Fruit fly (Drosophila melanogaster) whole organism, wandering third instar larva: ENCODE results near the gene mew.

Source experiments
- CrebA ChIP-seq: fragments of 200-800 bp; sonication (Bioruptor generic); optimal IDR thresholded peaks from 2 replicates; lab custom pipeline; 2016; ENCODE audit warnings: missing biosample characterization, mild to moderate bottlenecking, missing genetic modification characterization, borderline replicate concordance
- Hr78 ChIP-seq: fragments of >200 bp; optimal IDR thresholded peaks from 2 replicates; lab custom pipeline; 2017; ENCODE audit warnings: missing biosample characterization, missing genetic modification characterization
- Hr83 ChIP-seq: fragments of 200-300 bp; sonication (Bioruptor generic); optimal IDR thresholded peaks from 2 replicates; lab custom pipeline; 2016; ENCODE audit warnings: missing biosample characterization, mild to moderate bottlenecking, missing genetic modification characterization, moderate library complexity; ENCODE audit not compliant: poor library complexity, severe bottlenecking
- Myc ChIP-seq: fragments of >200 bp; optimal IDR thresholded peaks from 2 replicates; lab custom pipeline; 2017
- Rel ChIP-seq, 2 experiments: fragments of 200-800 bp; sonication (Bioruptor generic) in 1 of 2; optimal IDR thresholded peaks; 2 replicates in 1 of 2; 3 replicates in 1 of 2; lab custom pipeline; 2016 to 2019; ENCODE audit warnings: mild to moderate bottlenecking in 2 of 2, missing biosample characterization in 2 of 2, missing genetic modification characterization in 2 of 2, moderate library complexity in 1 of 2
- brk ChIP-seq: fragments of 200-800 bp; sonication (Bioruptor generic); optimal IDR thresholded peaks from 2 replicates; lab custom pipeline; 2016; ENCODE audit warnings: missing biosample characterization, mild to moderate bottlenecking, missing genetic modification characterization
- dsf ChIP-seq: sonication (Bioruptor generic); optimal IDR thresholded peaks from 2 replicates; lab custom pipeline; 2016; ENCODE audit warnings: missing biosample characterization, missing genetic modification characterization, borderline replicate concordance
- fru ChIP-seq: fragments of 200-800 bp; sonication (Bioruptor generic); optimal IDR thresholded peaks from 3 replicates; lab custom pipeline; 2016; ENCODE audit warnings: missing biosample characterization, mild to moderate bottlenecking, missing genetic modification characterization
- h ChIP-seq: fragments of 200-800 bp; sonication (Bioruptor generic); optimal IDR thresholded peaks from 3 replicates; lab custom pipeline; 2016; ENCODE audit warnings: missing biosample characterization, mild to moderate bottlenecking, missing genetic modification characterization
- rgr ChIP-seq: fragments of 200-800 bp; sonication (Bioruptor generic); optimal IDR thresholded peaks from 3 replicates; lab custom pipeline; 2016; ENCODE audit warnings: missing biosample characterization, mild to moderate bottlenecking, missing genetic modification characterization
- usp ChIP-seq: fragments of >200 bp; optimal IDR thresholded peaks from 2 replicates; lab custom pipeline; 2017; ENCODE audit warnings: missing biosample characterization, missing genetic modification characterization
- woc ChIP-seq: sonication (Bioruptor generic); optimal IDR thresholded peaks from 2 replicates; lab custom pipeline; 2016; ENCODE audit warnings: missing biosample characterization, mild to moderate bottlenecking, missing genetic modification characterization

dm6 chrX:13172865-13173264, 85.4 kb downstream of the mew start:
- TF ChIP-seq CrebA (GFP tag; lab: Kevin White, UChicago) = no peak
- TF ChIP-seq rgr = no peak
- no peak for TF ChIP-seq usp
- TF ChIP-seq woc = no peak
- no peak for TF ChIP-seq brk (GFP tag; lab: Kevin White, UChicago)
- no peak for TF ChIP-seq Hr78 (GFP tag; lab: Kevin White, UChicago)
- TF ChIP-seq fru (GFP tag; lab: Kevin White, UChicago) = no peak
- no peak for TF ChIP-seq Hr83 (GFP tag; lab: Kevin White, UChicago)
- no peak for TF ChIP-seq Myc
- TF ChIP-seq dsf (GFP tag; lab: Kevin White, UChicago) = no peak
- TF ChIP-seq h (GFP tag; lab: Kevin White, UChicago) = no peak
- no peak for TF ChIP-seq Rel (GFP tag; optimal IDR thresholded peaks at IDR 0.05; lab: Kevin White, UChicago)
- no peak for TF ChIP-seq Rel (tag; optimal IDR thresholded peaks at IDR 0.05; lab: Kevin White, UChicago)
